Worm (Caenorhabditis elegans) whole organism, L2 larva: Measurements from ENCODE around the gene tbx-8.

Experiments used
- C34F6.9 ChIP-seq: fragments of 150-350 bp; optimal IDR thresholded peaks from 2 replicates; lab custom pipeline; 2014; ENCODE audit warnings: missing biosample characterization, missing genetic modification characterization
- F13H6.1 ChIP-seq: sonication (generic microtip); optimal IDR thresholded peaks from 2 replicates; lab custom pipeline; 2016; ENCODE audit warnings: missing genetic modification characterization, missing compliant biosample characterization
- R02D3.7 ChIP-seq: fragments of 150-350 bp; optimal IDR thresholded peaks from 2 replicates; lab custom pipeline; 2014; ENCODE audit warnings: missing biosample characterization, missing genetic modification characterization
- Y55F3AM.14 ChIP-seq: fragments of 200-800 bp; sonication (Bioruptor generic); optimal IDR thresholded peaks from 2 replicates; lab custom pipeline; 2018; ENCODE audit warnings: mild to moderate bottlenecking, missing genetic modification characterization, missing compliant biosample characterization
- ZK546.5 ChIP-seq: sonication (generic microtip); optimal IDR thresholded peaks from 2 replicates; lab custom pipeline; 2017; ENCODE audit warnings: missing biosample characterization, missing genetic modification characterization
- alr-1 ChIP-seq: fragments of 150-350 bp; optimal IDR thresholded peaks from 2 replicates; lab custom pipeline; 2014; ENCODE audit warnings: missing biosample characterization, missing genetic modification characterization
- aly-2 ChIP-seq: fragments of 150-350 bp; optimal IDR thresholded peaks from 2 replicates; lab custom pipeline; 2014; ENCODE audit warnings: missing biosample characterization, missing genetic modification characterization
- ama-1 ChIP-seq: fragments of 150-350 bp; optimal IDR thresholded peaks from 2 replicates; lab custom pipeline; 2018; ENCODE audit warnings: inconsistent platforms
- blmp-1 ChIP-seq: sonication (generic microtip); optimal IDR thresholded peaks from 2 replicates; lab custom pipeline; 2017; ENCODE audit warnings: missing genetic modification characterization, mild to moderate bottlenecking, missing compliant biosample characterization, antibody characterized with exemption, moderate library complexity; ENCODE audit not compliant: insufficient read depth
- ceh-16 ChIP-seq: fragments of 150-350 bp; optimal IDR thresholded peaks from 2 replicates; lab custom pipeline; 2014; ENCODE audit warnings: missing biosample characterization, missing genetic modification characterization
- ceh-82 ChIP-seq: fragments of 150-350 bp; optimal IDR thresholded peaks from 2 replicates; lab custom pipeline; 2014; ENCODE audit warnings: missing biosample characterization, missing genetic modification characterization
- crh-2 ChIP-seq: sonication (generic microtip); optimal IDR thresholded peaks from 2 replicates; lab custom pipeline; 2017; ENCODE audit warnings: missing biosample characterization, missing genetic modification characterization
- dmd-4 ChIP-seq: sonication (generic microtip); optimal IDR thresholded peaks from 2 replicates; lab custom pipeline; 2017; ENCODE audit warnings: missing biosample characterization, missing genetic modification characterization
- egl-27 ChIP-seq: sonication (generic microtip); optimal IDR thresholded peaks from 3 replicates; lab custom pipeline; 2017; ENCODE audit warnings: missing biosample characterization, missing genetic modification reagents, missing genetic modification characterization
- fos-1 ChIP-seq: fragments of 150-350 bp; optimal IDR thresholded peaks from 2 replicates; lab custom pipeline; 2014; ENCODE audit warnings: missing biosample characterization, missing genetic modification characterization
- gmeb-1 ChIP-seq: fragments of 150-350 bp; optimal IDR thresholded peaks from 2 replicates; lab custom pipeline; 2014; ENCODE audit warnings: missing biosample characterization, missing genetic modification characterization
- lin-11 ChIP-seq: fragments of 150-350 bp; sonication (generic microtip); optimal IDR thresholded peaks from 2 replicates; lab custom pipeline; 2014; ENCODE audit warnings: missing biosample characterization, missing genetic modification characterization, inconsistent platforms, mixed read lengths
- lin-13 ChIP-seq: fragments of 150-350 bp; optimal IDR thresholded peaks from 2 replicates; lab custom pipeline; 2014; ENCODE audit warnings: missing biosample characterization, missing genetic modification reagents, missing genetic modification characterization
- lsy-2 ChIP-seq, 2 experiments: fragments of 150-350 bp in 1 of 2; sonication (generic microtip) in 1 of 2; optimal IDR thresholded peaks; 2 replicates each; lab custom pipeline; 2014 to 2017; ENCODE audit warnings: missing biosample characterization in 2 of 2, missing genetic modification characterization in 2 of 2
- mab-5 ChIP-seq: fragments of 150-350 bp; optimal IDR thresholded peaks from 2 replicates; lab custom pipeline; 2014; ENCODE audit warnings: missing biosample characterization, missing genetic modification characterization
- mbf-1 ChIP-seq: sonication (generic microtip); optimal IDR thresholded peaks from 2 replicates; lab custom pipeline; 2017; ENCODE audit warnings: missing biosample characterization, missing genetic modification characterization
- mdl-1 ChIP-seq, 2 experiments: fragments of 150-350 bp in 1 of 2; sonication (generic microtip) in 1 of 2; optimal IDR thresholded peaks; 2 replicates each; lab custom pipeline; 2017; ENCODE audit warnings: missing biosample characterization in 2 of 2, missing genetic modification characterization in 2 of 2
- nhr-12 ChIP-seq: fragments of 150-350 bp; optimal IDR thresholded peaks from 2 replicates; lab custom pipeline; 2014; ENCODE audit warnings: missing biosample characterization, missing genetic modification characterization
- nhr-129 ChIP-seq: fragments of 150-350 bp; optimal IDR thresholded peaks from 2 replicates; lab custom pipeline; 2014; ENCODE audit warnings: missing biosample characterization, missing genetic modification characterization
- nhr-21 ChIP-seq: fragments of 150-350 bp; optimal IDR thresholded peaks from 2 replicates; lab custom pipeline; 2014; ENCODE audit warnings: missing biosample characterization, missing genetic modification characterization
- nhr-23 ChIP-seq: fragments of 150-350 bp; optimal IDR thresholded peaks from 2 replicates; lab custom pipeline; 2014; ENCODE audit warnings: missing biosample characterization, missing genetic modification reagents, missing genetic modification characterization
- nhr-237 ChIP-seq: fragments of 150-350 bp; optimal IDR thresholded peaks from 2 replicates; lab custom pipeline; 2014; ENCODE audit warnings: missing biosample characterization, missing genetic modification characterization
- nhr-25 ChIP-seq: fragments of 150-350 bp; sonication (generic microtip); optimal IDR thresholded peaks from 3 replicates; lab custom pipeline; 2014; ENCODE audit warnings: missing biosample characterization, missing genetic modification characterization
- nhr-6 ChIP-seq: fragments of 150-350 bp; optimal IDR thresholded peaks from 2 replicates; lab custom pipeline; 2014; ENCODE audit warnings: missing biosample characterization, missing genetic modification characterization
- nhr-77 ChIP-seq: fragments of 150-350 bp; optimal IDR thresholded peaks from 2 replicates; lab custom pipeline; 2014; ENCODE audit warnings: missing biosample characterization, missing genetic modification characterization
- sem-4 ChIP-seq: fragments of 150-350 bp; optimal IDR thresholded peaks from 2 replicates; lab custom pipeline; 2014; ENCODE audit warnings: missing biosample characterization, missing genetic modification reagents, missing genetic modification characterization
- sma-3 ChIP-seq: sonication (generic microtip); optimal IDR thresholded peaks from 2 replicates; lab custom pipeline; 2016; ENCODE audit warnings: missing genetic modification reagents, missing genetic modification characterization, missing compliant biosample characterization
- sma-9 ChIP-seq, 2 experiments: fragments of 150-350 bp in 1 of 2; sonication (generic microtip) in 1 of 2; optimal IDR thresholded peaks; 2 replicates each; lab custom pipeline; 2014 to 2016; ENCODE audit warnings: missing genetic modification characterization in 2 of 2, mild to moderate bottlenecking in 1 of 2, missing biosample characterization in 1 of 2, missing compliant biosample characterization in 1 of 2, missing genetic modification reagents in 1 of 2, moderate library complexity in 1 of 2
- unc-39 ChIP-seq: fragments of 150-350 bp; optimal IDR thresholded peaks from 2 replicates; lab custom pipeline; 2014; ENCODE audit warnings: missing biosample characterization, missing genetic modification characterization
- unc-55 ChIP-seq: fragments of 150-350 bp; sonication (generic microtip); optimal IDR thresholded peaks from 3 replicates; lab custom pipeline; 2014; ENCODE audit warnings: missing biosample characterization, missing genetic modification reagents, missing genetic modification characterization
- zag-1 ChIP-seq: fragments of 150-350 bp; optimal IDR thresholded peaks from 2 replicates; lab custom pipeline; 2014; ENCODE audit warnings: missing biosample characterization, missing genetic modification characterization
- ztf-1 ChIP-seq: fragments of 200-800 bp; sonication (Bioruptor generic); conservative IDR thresholded peaks from 2 replicates; pipeline ENCODE4 v1.3.6; 2022; ENCODE audit warnings: missing genetic modification characterization, missing compliant biosample characterization
- ztf-4 ChIP-seq: fragments of 150-350 bp; optimal IDR thresholded peaks from 2 replicates; lab custom pipeline; 2014; ENCODE audit warnings: missing biosample characterization, missing genetic modification characterization

The tbx-8 gene

ce11 chrIII:10330372-10331062, 16.6 kb upstream of the tbx-8 start, which contains the start of gene nex-2:
TSS of gene nex-2 (minus strand) at chrIII:10330422.
- no peak for TF ChIP-seq blmp-1 (tag; lab: Kevin White, UChicago)
- TF ChIP-seq nhr-12 (tag; lab: Kevin White, UChicago), result no peak
- TF ChIP-seq lin-11, result no peak
- no peak for TF ChIP-seq R02D3.7 (tag; lab: Kevin White, UChicago)
- no peak for TF ChIP-seq nhr-129 (tag; lab: Kevin White, UChicago)
- TF ChIP-seq nhr-237 (tag; lab: Kevin White, UChicago), result no peak
- TF ChIP-seq ZK546.5 (tag; lab: Kevin White, UChicago), result no peak
- no peak for TF ChIP-seq nhr-21 (tag; lab: Kevin White, UChicago)
- TF ChIP-seq nhr-77 (tag; lab: Kevin White, UChicago), result no peak
- no peak for TF ChIP-seq lin-13 (GFP tag; lab: Kevin White, UChicago)
- TF ChIP-seq nhr-23 (tag; lab: Kevin White, UChicago), result no peak
- TF ChIP-seq mab-5, result no peak
- no peak for TF ChIP-seq aly-2 (tag; lab: Kevin White, UChicago)
- TF ChIP-seq lsy-2 (tag; optimal IDR thresholded peaks at IDR 0.05; lab: Kevin White, UChicago), result no peak

- TF ChIP-seq sma-3 (GFP tag; lab: Kevin White, UChicago) (peak; percentile 15), gmeb-1 (tag; lab: Kevin White, UChicago) (no peak), F13H6.1 (peak; percentile 36), ama-1 (lab: Kevin White, UChicago) (peak; percentile 54), ztf-4 (tag; lab: Kevin White, UChicago) (no peak), C34F6.9 (tag; lab: Kevin White, UChicago) (peak; percentile 48), nhr-129 (tag; lab: Kevin White, UChicago) (peak; percentile 42)
Measured at ce11 chrIII:10331232-10331631, 15.9 kb upstream of the tbx-8 start.

- TF ChIP-seq Y55F3AM.14 (GFP tag; lab: Kevin White, UChicago) (no peak), egl-27 (tag; lab: Kevin White, UChicago) (no peak), unc-55 (GFP tag; lab: Kevin White, UChicago) (no peak), ztf-4 (tag; lab: Kevin White, UChicago) (no peak), sem-4 (tag; lab: Kevin White, UChicago) (no peak), ceh-82 (tag; lab: Kevin White, UChicago) (no peak), sma-9 (GFP tag; optimal IDR thresholded peaks at IDR 0.05; lab: Kevin White, UChicago) (no peak), sma-9 (tag; optimal IDR thresholded peaks at IDR 0.05; lab: Kevin White, UChicago) (no peak), mbf-1 (no peak), mdl-1 (tag; optimal IDR thresholded peaks at IDR 0.05; lab: Kevin White, UChicago) (no peak), lsy-2 (tag; optimal IDR thresholded peaks at IDR 0.05; lab: Kevin White, UChicago) (no peak), nhr-21 (tag; lab: Kevin White, UChicago) (no peak), lin-11 (no peak), aly-2 (tag; lab: Kevin White, UChicago) (no peak), sma-3 (GFP tag; lab: Kevin White, UChicago) (no peak), zag-1 (tag; lab: Kevin White, UChicago) (no peak)
Measured at ce11 chrIII:10332560-10332959, 14.6 kb upstream of the tbx-8 start, which contains the start of gene T07C4.12. TSS of gene T07C4.12 (minus strand) at chrIII:10332660.

ce11 chrIII:10333961-10334542, 13.1 kb upstream of the tbx-8 start, which contains the start of the genes jmjd-4 and mev-1:
TSS of gene jmjd-4 (minus strand) at chrIII:10334018.
TSS of gene mev-1 (plus strand) at chrIII:10334277.
- TF ChIP-seq nhr-237 (tag; lab: Kevin White, UChicago), result no peak
- peak in 1 of 2 experiments; percentile 46 for TF ChIP-seq mdl-1 (tag; optimal IDR thresholded peaks at IDR 0.05; lab: Kevin White, UChicago)
- TF ChIP-seq sma-9 (GFP tag; optimal IDR thresholded peaks at IDR 0.05; lab: Kevin White, UChicago), result peak; percentile 79
- no peak for TF ChIP-seq sma-9 (tag; optimal IDR thresholded peaks at IDR 0.05; lab: Kevin White, UChicago)
- peak; percentile 91 for TF ChIP-seq fos-1 (tag; lab: Kevin White, UChicago)
- peak; percentile 82 for TF ChIP-seq sma-3 (GFP tag; lab: Kevin White, UChicago)
- TF ChIP-seq ceh-82 (tag; lab: Kevin White, UChicago), result no peak
- TF ChIP-seq ztf-4 (tag; lab: Kevin White, UChicago), result peak; percentile 44
- no peak for TF ChIP-seq unc-39 (tag; lab: Kevin White, UChicago)
- TF ChIP-seq blmp-1 (tag; lab: Kevin White, UChicago), result peak; percentile 31
- TF ChIP-seq nhr-6 (tag; lab: Kevin White, UChicago), result peak; percentile 24
- TF ChIP-seq nhr-77 (tag; lab: Kevin White, UChicago), result peak; percentile 32
- peak; percentile 36 for TF ChIP-seq ZK546.5 (tag; lab: Kevin White, UChicago)
- TF ChIP-seq unc-55 (GFP tag; lab: Kevin White, UChicago), result peak; percentile 87
- peak; percentile 80 for TF ChIP-seq nhr-25 (tag; lab: Kevin White, UChicago)
- TF ChIP-seq aly-2 (tag; lab: Kevin White, UChicago), result peak; percentile 33
- peak; percentile 19 for TF ChIP-seq sem-4 (tag; lab: Kevin White, UChicago)
- TF ChIP-seq ama-1 (lab: Kevin White, UChicago), result no peak
- TF ChIP-seq lin-11, result peak; percentile 85
- peak; percentile 87 for TF ChIP-seq crh-2
- no peak for TF ChIP-seq dmd-4 (tag; lab: Kevin White, UChicago)
- peak; percentile 95 for TF ChIP-seq C34F6.9 (tag; lab: Kevin White, UChicago)
- no peak for TF ChIP-seq ztf-1
- TF ChIP-seq nhr-12 (tag; lab: Kevin White, UChicago), result no peak
- peak; percentile 63 for TF ChIP-seq mab-5
- peak; percentile 11 for TF ChIP-seq Y55F3AM.14 (GFP tag; lab: Kevin White, UChicago)
- no peak for TF ChIP-seq alr-1 (tag; lab: Kevin White, UChicago)
- TF ChIP-seq nhr-23 (tag; lab: Kevin White, UChicago), result no peak
- peak; percentile 39 for TF ChIP-seq zag-1 (tag; lab: Kevin White, UChicago)
- peak; percentile 77 for TF ChIP-seq nhr-129 (tag; lab: Kevin White, UChicago)
- TF ChIP-seq ceh-16 (tag; lab: Kevin White, UChicago), result peak; percentile 19
- peak; percentile 77 for TF ChIP-seq nhr-21 (tag; lab: Kevin White, UChicago)
- peak; percentile 49 for TF ChIP-seq R02D3.7 (tag; lab: Kevin White, UChicago)
- TF ChIP-seq lin-13 (GFP tag; lab: Kevin White, UChicago), result peak; percentile 78
